Worm (Caenorhabditis elegans) whole organism, L1 larva: ENCODE results near the gene mlc-2.

ENCODE experiments used
- C16A3.4 ChIP-seq: fragments of 150-350 bp; optimal IDR thresholded peaks from 2 replicates; lab custom pipeline; 2014; ENCODE audit warnings: missing biosample characterization, missing genetic modification characterization
- C34B4.2 ChIP-seq: sonication (generic microtip); optimal IDR thresholded peaks from 2 replicates; lab custom pipeline; 2017; ENCODE audit warnings: mild to moderate bottlenecking, missing genetic modification characterization, missing compliant biosample characterization
- Y116A8C.19 ChIP-seq: sonication (generic microtip); optimal IDR thresholded peaks from 2 replicates; lab custom pipeline; 2016; ENCODE audit warnings: missing compliant biosample characterization, missing genetic modification characterization, borderline replicate concordance
- ama-1 ChIP-seq: fragments of 150-350 bp; optimal IDR thresholded peaks from 2 replicates; lab custom pipeline; 2014
- blmp-1 ChIP-seq: fragments of 150-350 bp; optimal IDR thresholded peaks from 2 replicates; lab custom pipeline; 2014; ENCODE audit warnings: missing biosample characterization, missing genetic modification characterization
- ceh-63 ChIP-seq: fragments of 200-800 bp; sonication (Bioruptor generic); optimal IDR thresholded peaks from 2 replicates; lab custom pipeline; 2018; ENCODE audit warnings: mild to moderate bottlenecking, missing genetic modification characterization, missing compliant biosample characterization
- ceh-8 ChIP-seq: fragments of 200-800 bp; sonication (Bioruptor generic); optimal IDR thresholded peaks from 2 replicates; lab custom pipeline; 2018; ENCODE audit warnings: mild to moderate bottlenecking, missing genetic modification characterization, moderate library complexity, missing compliant biosample characterization
- ceh-82 ChIP-seq, 3 experiments: fragments of 150-350 bp in 1 of 3; sonication (generic microtip) in 2 of 3; optimal IDR thresholded peaks; 2 replicates each; lab custom pipeline; 2014 to 2017; ENCODE audit warnings: missing biosample characterization in 3 of 3, missing genetic modification characterization in 3 of 3
- ceh-90 ChIP-seq: sonication (generic microtip); optimal IDR thresholded peaks from 2 replicates; lab custom pipeline; 2016; ENCODE audit warnings: missing genetic modification characterization, missing compliant biosample characterization
- dpl-1 ChIP-seq, 3 experiments: fragments of 150-350 bp in 2 of 3; sonication (generic microtip) in 1 of 3; optimal IDR thresholded peaks; 2 replicates each; lab custom pipeline; 2014 to 2017; ENCODE audit warnings: missing biosample characterization in 3 of 3, missing genetic modification characterization in 3 of 3, missing genetic modification reagents in 3 of 3
- dsc-1 ChIP-seq: sonication (generic microtip); optimal IDR thresholded peaks from 2 replicates; lab custom pipeline; 2016; ENCODE audit warnings: mild to moderate bottlenecking, missing genetic modification characterization, missing compliant biosample characterization
- fkh-10 ChIP-seq: sonication (generic microtip); optimal IDR thresholded peaks from 2 replicates; lab custom pipeline; 2017; ENCODE audit warnings: missing biosample characterization, missing genetic modification reagents, missing genetic modification characterization
- fkh-4 ChIP-seq: sonication (generic microtip); optimal IDR thresholded peaks from 2 replicates; lab custom pipeline; 2016; ENCODE audit warnings: missing compliant biosample characterization, missing genetic modification characterization, borderline replicate concordance
- fkh-8 ChIP-seq: sonication (generic microtip); optimal IDR thresholded peaks from 2 replicates; lab custom pipeline; 2016; ENCODE audit warnings: mild to moderate bottlenecking, missing genetic modification characterization, missing compliant biosample characterization
- fos-1 ChIP-seq: fragments of 150-350 bp; optimal IDR thresholded peaks from 2 replicates; lab custom pipeline; 2014; ENCODE audit warnings: missing biosample characterization, missing genetic modification characterization
- irx-1 ChIP-seq: sonication (generic microtip); optimal IDR thresholded peaks from 2 replicates; lab custom pipeline; 2016; ENCODE audit warnings: missing genetic modification characterization, missing compliant biosample characterization
- isw-1 ChIP-seq: fragments of 200-800 bp; sonication (Bioruptor generic); IDR thresholded peaks from 2 replicates; pipeline ENCODE4 v1.3.6; 2022; ENCODE audit warnings: missing genetic modification characterization, missing compliant biosample characterization
- lin-13 ChIP-seq: fragments of 150-350 bp; optimal IDR thresholded peaks from 2 replicates; lab custom pipeline; 2014; ENCODE audit warnings: missing biosample characterization, missing genetic modification reagents, missing genetic modification characterization
- lin-35 ChIP-seq, 2 experiments: fragments of 150-350 bp; optimal IDR thresholded peaks; 2 replicates each; lab custom pipeline; 2014; ENCODE audit warnings: missing biosample characterization in 2 of 2, missing genetic modification characterization in 2 of 2, missing genetic modification reagents in 2 of 2
- lin-39 ChIP-seq: fragments of 150-350 bp; optimal IDR thresholded peaks from 2 replicates; lab custom pipeline; 2014; ENCODE audit warnings: missing biosample characterization, missing genetic modification reagents, missing genetic modification characterization
- lir-3 ChIP-seq: sonication (generic microtip); optimal IDR thresholded peaks from 2 replicates; lab custom pipeline; 2016; ENCODE audit warnings: mild to moderate bottlenecking, missing genetic modification characterization, moderate library complexity, missing compliant biosample characterization; ENCODE audit not compliant: poor library complexity
- lsy-2 ChIP-seq, 2 experiments: fragments of 150-350 bp; optimal IDR thresholded peaks; 2 replicates each; lab custom pipeline; 2014; ENCODE audit warnings: missing biosample characterization in 2 of 2, missing genetic modification characterization in 2 of 2
- mdl-1 ChIP-seq, 2 experiments: fragments of 150-350 bp; optimal IDR thresholded peaks; 2 replicates each; lab custom pipeline; 2014 to 2017; ENCODE audit warnings: missing biosample characterization in 2 of 2, missing genetic modification characterization in 2 of 2, inconsistent platforms in 1 of 2
- mep-1 ChIP-seq: fragments of 150-350 bp; optimal IDR thresholded peaks from 2 replicates; lab custom pipeline; 2014; ENCODE audit warnings: missing biosample characterization, missing genetic modification characterization
- nhr-20 ChIP-seq: sonication (generic microtip); optimal IDR thresholded peaks from 2 replicates; lab custom pipeline; 2016; ENCODE audit warnings: mild to moderate bottlenecking, missing genetic modification characterization, missing compliant biosample characterization
- nhr-47 ChIP-seq: sonication (generic microtip); optimal IDR thresholded peaks from 2 replicates; lab custom pipeline; 2016; ENCODE audit warnings: mild to moderate bottlenecking, missing genetic modification characterization, moderate library complexity, missing compliant biosample characterization
- nhr-71 ChIP-seq: sonication (generic microtip); optimal IDR thresholded peaks from 2 replicates; lab custom pipeline; 2016; ENCODE audit warnings: mild to moderate bottlenecking, missing genetic modification characterization, moderate library complexity, missing compliant biosample characterization
- nhr-76 ChIP-seq: sonication (generic microtip); optimal IDR thresholded peaks from 2 replicates; lab custom pipeline; 2017; ENCODE audit warnings: missing biosample characterization, missing genetic modification characterization
- pqm-1 ChIP-seq: sonication (generic microtip); optimal IDR thresholded peaks from 3 replicates; lab custom pipeline; 2017; ENCODE audit warnings: missing biosample characterization, missing genetic modification characterization
- skn-1 ChIP-seq: fragments of 150-350 bp; optimal IDR thresholded peaks from 2 replicates; lab custom pipeline; 2014; ENCODE audit warnings: missing biosample characterization, missing genetic modification characterization
- snpc-4 ChIP-seq: fragments of 150-350 bp; optimal IDR thresholded peaks from 2 replicates; lab custom pipeline; 2014; ENCODE audit warnings: missing biosample characterization, missing genetic modification characterization
- sox-4 ChIP-seq: sonication (generic microtip); optimal IDR thresholded peaks from 2 replicates; lab custom pipeline; 2016; ENCODE audit warnings: missing genetic modification characterization, missing compliant biosample characterization
- sptf-1 ChIP-seq: fragments of 150-350 bp; optimal IDR thresholded peaks from 2 replicates; lab custom pipeline; 2014; ENCODE audit warnings: missing biosample characterization, missing genetic modification characterization
- sup-37 ChIP-seq: fragments of 200-800 bp; sonication (Bioruptor generic); optimal IDR thresholded peaks from 2 replicates; lab custom pipeline; 2018; ENCODE audit warnings: mild to moderate bottlenecking, missing genetic modification characterization, missing compliant biosample characterization
- swsn-7 ChIP-seq: sonication (generic microtip); optimal IDR thresholded peaks from 2 replicates; lab custom pipeline; 2016; ENCODE audit warnings: missing genetic modification characterization, missing compliant biosample characterization
- unc-130 ChIP-seq: fragments of 150-350 bp; optimal IDR thresholded peaks from 2 replicates; lab custom pipeline; 2017; ENCODE audit warnings: missing biosample characterization, missing genetic modification characterization, inconsistent platforms
- zag-1 ChIP-seq: fragments of 150-350 bp; optimal IDR thresholded peaks from 2 replicates; lab custom pipeline; 2014; ENCODE audit warnings: missing biosample characterization, missing genetic modification characterization
- zip-4 ChIP-seq: fragments of 200-800 bp; sonication (Bioruptor generic); optimal IDR thresholded peaks from 2 replicates; lab custom pipeline; 2018; ENCODE audit warnings: mild to moderate bottlenecking, missing genetic modification characterization, moderate library complexity, missing compliant biosample characterization

mlc-2 gene

ce11 chrX:17502246-17502645 lies 45.9 kb upstream of the mlc-2 start:
- TF ChIP-seq ceh-82 (tag; optimal IDR thresholded peaks at IDR 0.05; lab: Kevin White, UChicago) (no peak), isw-1 (GFP tag; lab: Robert Waterston, UW) (no peak), fos-1 (tag; lab: Kevin White, UChicago) (no peak), nhr-76 (tag; lab: Kevin White, UChicago) (no peak), lin-39 (no peak), sox-4 (tag; lab: Kevin White, UChicago) (no peak), sup-37 (GFP tag; lab: Kevin White, UChicago) (no peak), zip-4 (GFP tag; lab: Kevin White, UChicago) (no peak), swsn-7 (tag; lab: Kevin White, UChicago) (no peak), ceh-63 (GFP tag; lab: Kevin White, UChicago) (no peak), ceh-90 (tag; lab: Kevin White, UChicago) (no peak), mep-1 (tag; lab: Kevin White, UChicago) (no peak), ama-1 (lab: Kevin White, UChicago) (no peak), pqm-1 (tag; lab: Kevin White, UChicago) (no peak), lin-35 (GFP tag; optimal IDR thresholded peaks at IDR 0.05; lab: Kevin White, UChicago) (no peak), zag-1 (tag; lab: Kevin White, UChicago) (no peak), dpl-1 (GFP tag; optimal IDR thresholded peaks at IDR 0.05; lab: Kevin White, UChicago) (no peak)

ce11 chrX:17486735-17487134 lies 30.3 kb upstream of the mlc-2 start, which contains the start of gene npr-24:
TSS of gene npr-24 (minus strand) at chrX:17486835.
- no peak for TF ChIP-seq mdl-1 (tag; optimal IDR thresholded peaks at IDR 0.05; lab: Kevin White, UChicago)
- no peak for TF ChIP-seq snpc-4 (tag; lab: Kevin White, UChicago)
- TF ChIP-seq blmp-1 (tag; lab: Kevin White, UChicago): no peak
- no peak for TF ChIP-seq ceh-8 (GFP tag; lab: Kevin White, UChicago)
- TF ChIP-seq swsn-7 (tag; lab: Kevin White, UChicago): no peak
- TF ChIP-seq lir-3: no peak
- TF ChIP-seq fkh-8: no peak
- no peak for TF ChIP-seq C34B4.2 (tag; lab: Kevin White, UChicago)
- no peak for TF ChIP-seq Y116A8C.19 (tag; lab: Kevin White, UChicago)
- TF ChIP-seq ceh-63 (GFP tag; lab: Kevin White, UChicago): no peak
- no peak for TF ChIP-seq sptf-1 (tag; lab: Kevin White, UChicago)
- no peak for TF ChIP-seq C16A3.4 (tag; lab: Kevin White, UChicago)
- no peak for TF ChIP-seq lin-13 (GFP tag; lab: Kevin White, UChicago)
- no peak for TF ChIP-seq pqm-1 (tag; lab: Kevin White, UChicago)
- TF ChIP-seq dpl-1 (GFP tag; optimal IDR thresholded peaks at IDR 0.05; lab: Kevin White, UChicago): no peak
- TF ChIP-seq fkh-4 (tag; lab: Kevin White, UChicago): no peak
- TF ChIP-seq fkh-10 (GFP tag; lab: Kevin White, UChicago): no peak
- no peak for TF ChIP-seq nhr-47 (tag; lab: Kevin White, UChicago)
- no peak for TF ChIP-seq irx-1 (tag; lab: Kevin White, UChicago)
- TF ChIP-seq dsc-1 (tag; lab: Kevin White, UChicago): no peak

DNA sequence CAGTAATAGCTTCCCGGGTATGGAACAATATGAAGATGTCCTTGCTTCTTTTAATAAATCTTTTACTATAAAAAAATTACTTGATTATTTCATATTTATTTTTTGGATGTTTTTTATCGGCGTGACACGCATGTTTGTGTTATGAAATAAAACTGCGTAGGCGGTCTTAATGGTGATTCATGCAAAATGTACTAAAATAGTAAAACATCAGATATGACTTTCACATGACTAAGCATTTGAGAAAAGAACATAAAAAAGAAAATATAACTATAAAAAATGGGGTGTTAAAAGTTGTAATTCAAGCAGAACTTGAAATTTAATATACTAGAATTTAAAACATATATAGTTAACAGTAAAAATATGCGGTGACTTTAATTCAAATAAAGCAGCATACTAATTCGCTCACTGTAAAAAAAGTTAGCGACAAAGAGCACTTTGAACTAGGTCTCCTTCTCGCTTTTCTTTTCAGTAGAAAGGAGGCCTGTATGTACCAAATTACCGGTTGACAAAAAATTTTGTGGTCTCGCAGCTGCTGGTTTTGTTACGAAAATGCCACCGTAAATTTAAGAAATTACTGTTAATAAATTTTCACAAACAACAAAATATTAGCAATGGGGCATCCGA lies 25.6 kb upstream of the mlc-2 start:
- TF ChIP-seq nhr-47 (tag; lab: Kevin White, UChicago): peak; percentile 5
- TF ChIP-seq unc-130 (tag; lab: Kevin White, UChicago): no peak
- TF ChIP-seq nhr-71 (tag; lab: Kevin White, UChicago): peak; percentile 18
- peak in 1 of 2 experiments; percentile 10 for TF ChIP-seq lsy-2 (tag; optimal IDR thresholded peaks at IDR 0.05; lab: Kevin White, UChicago)
- TF ChIP-seq nhr-20 (tag; lab: Kevin White, UChicago): peak; percentile 2
- TF ChIP-seq skn-1 (tag; lab: Kevin White, UChicago): peak; percentile 24
- no peak for TF ChIP-seq blmp-1 (tag; lab: Kevin White, UChicago)
